Fruit fly (Drosophila melanogaster) whole organism, adult: ENCODE data around the gene CG17562.

Source experiments
- CG14711 ChIP-seq: fragments of 200-800 bp; sonication (Bioruptor generic); optimal IDR thresholded peaks from 2 replicates; lab custom pipeline; 2018; ENCODE audit warnings: missing biosample characterization, mild to moderate bottlenecking, missing genetic modification characterization, moderate library complexity
- ovo ChIP-seq: fragments of 200-800 bp; sonication (Bioruptor generic); optimal IDR thresholded peaks from 2 replicates; lab custom pipeline; 2016; ENCODE audit warnings: missing biosample characterization, missing genetic modification characterization
- pad ChIP-seq: fragments of 200-800 bp; sonication (Bioruptor generic); optimal IDR thresholded peaks from 3 replicates; lab custom pipeline; 2017; ENCODE audit warnings: missing biosample characterization, missing genetic modification characterization, mild to moderate bottlenecking, moderate library complexity, missing genetic modification reagents

dm6 chr3R:16626899-16627432, 11.9 kb downstream of the CG17562 start:
- TF ChIP-seq ovo = no peak
- no peak for TF ChIP-seq CG14711 (tag; lab: Kevin White, UChicago)
- no peak for TF ChIP-seq pad
